Worm (Caenorhabditis elegans): ENCODE measurements around the gene C09E8.1.

The C09E8.1 gene

DNA sequence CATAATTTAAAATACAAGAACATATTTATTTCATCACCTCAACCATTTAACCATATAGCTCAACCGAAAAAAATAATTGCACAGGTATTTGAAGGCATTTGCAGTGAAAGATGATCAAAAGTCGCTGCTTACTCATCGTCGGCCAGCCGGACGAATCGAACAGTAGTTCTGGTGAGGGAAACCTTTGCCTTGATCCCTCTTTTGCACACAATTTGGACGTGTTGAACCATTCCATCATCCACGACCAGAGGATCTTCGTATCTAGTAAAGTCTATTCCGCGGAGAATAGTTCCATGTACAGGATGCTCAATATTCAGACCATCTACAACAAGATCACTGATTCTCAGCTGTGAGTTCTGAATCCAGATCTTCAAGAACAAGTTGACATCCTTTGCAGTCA lies 25.7 kb downstream of the C09E8.1 start (continued):
- TF ChIP-seq F37B4.10 (GFP tag; IDR thresholded peaks at IDR 0.05) (no peak), nfya-2 (GFP tag; IDR thresholded peaks at IDR 0.05) (no peak), sptf-2 (GFP tag; optimal IDR thresholded peaks at IDR 0.05) (no peak), ccch-3 (GFP tag; optimal IDR thresholded peaks at IDR 0.05) (no peak), lin-40 (tag; optimal IDR thresholded peaks at IDR 0.05) (no peak), fkh-3 (tag; optimal IDR thresholded peaks at IDR 0.05) (no peak), nfya-1 (tag; optimal IDR thresholded peaks at IDR 0.05; ENCODE audit: borderline replicate concordance, insufficient read depth) (no peak), ceh-40 (GFP tag; IDR thresholded peaks at IDR 0.05) (no peak), hlh-26 (GFP tag; conservative IDR thresholded peaks at IDR 0.05) (no peak), ets-4 (GFP tag; optimal IDR thresholded peaks at IDR 0.05) (no peak), attf-6 (GFP tag; IDR thresholded peaks at IDR 0.05) (no peak), Y56A3A.18 (GFP tag; IDR thresholded peaks at IDR 0.05) (0 out of 2 replicates have a peak, but pooled peaks have one; percentile 25), nhr-179 (tag; optimal IDR thresholded peaks at IDR 0.05) (no peak), T26A5.8 (tag; optimal IDR thresholded peaks at IDR 0.05) (no peak)

DNA sequence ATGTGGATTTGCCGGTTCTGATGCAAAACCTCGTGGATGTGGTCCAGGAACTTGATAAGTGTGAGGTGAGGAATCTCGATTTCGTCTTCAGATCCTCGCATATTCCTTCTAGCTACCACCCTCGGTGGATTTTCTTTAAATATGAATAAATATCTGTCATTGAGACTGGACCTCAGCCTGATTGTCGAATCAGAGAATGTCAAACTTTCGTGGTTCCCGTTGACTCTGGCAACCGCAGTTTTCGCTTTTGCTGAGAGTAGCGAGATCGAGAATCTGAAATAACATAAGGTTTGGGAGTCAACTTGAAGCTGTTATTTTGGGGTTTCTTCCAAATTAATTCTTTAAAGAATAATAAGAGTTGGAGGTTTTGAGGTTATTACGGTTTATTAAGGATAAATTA lies 26.4 kb downstream of the C09E8.1 start, which contains the start of gene fbxb-14:
Gene fbxb-14 (minus strand): TSS at position 101 of the 400 bp plus-strand sequence.
- TF ChIP-seq C17E4.6 (GFP tag; IDR thresholded peaks at IDR 0.05) (no peak), efl-1 (GFP tag; optimal IDR thresholded peaks at IDR 0.05) (no peak), ceh-58 (GFP tag; IDR thresholded peaks at IDR 0.05) (no peak), nhr-27 (tag; optimal IDR thresholded peaks at IDR 0.05) (no peak), B0261.1 (tag; optimal IDR thresholded peaks at IDR 0.05) (no peak), hmg-20 (GFP tag; IDR thresholded peaks at IDR 0.05) (no peak), ztf-6 (GFP tag; IDR thresholded peaks at IDR 0.05) (no peak), F10E7.11 (tag; optimal IDR thresholded peaks at IDR 0.05) (no peak), F52B5.7 (tag; optimal IDR thresholded peaks at IDR 0.05) (no peak), ekl-4 (GFP tag; IDR thresholded peaks at IDR 0.05) (no peak)

DNA sequence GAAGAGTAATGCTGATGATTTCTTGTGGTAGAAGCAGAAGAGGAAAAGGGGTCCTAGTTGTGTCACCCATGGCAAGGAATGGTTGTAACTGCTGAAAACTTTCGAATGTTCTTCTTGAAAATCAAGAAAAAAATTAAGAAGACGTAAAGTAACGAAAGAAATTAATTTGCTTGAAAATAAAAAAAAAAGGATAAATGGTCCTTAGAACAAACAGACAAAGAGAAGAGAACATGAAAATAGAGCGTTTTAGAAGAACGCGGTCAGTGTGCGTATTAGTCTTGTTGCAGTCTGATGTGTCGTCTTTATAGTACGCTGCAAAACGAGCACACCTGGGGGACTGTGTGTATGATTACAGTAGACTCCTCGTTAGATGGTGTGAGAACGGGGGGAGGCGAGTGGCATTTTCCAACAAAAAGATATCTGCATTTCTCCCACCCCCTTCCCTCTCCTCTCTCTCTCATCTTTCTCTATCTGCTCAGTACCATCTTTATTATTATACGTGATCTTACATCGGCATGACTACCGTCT lies 28.1 kb downstream of the C09E8.1 start, which contains the start of the genes W08F4.12 and W08F4.13:
Gene W08F4.12 (minus strand): TSS at position 101 of the 528 bp plus-strand sequence.
Gene W08F4.13 (plus strand): TSS at position 478 of the 528 bp plus-strand sequence.
- TF ChIP-seq K11D2.4 (GFP tag; IDR thresholded peaks at IDR 0.05) (no peak), nhr-90 (tag; optimal IDR thresholded peaks at IDR 0.05) (no peak), aptf-3 (GFP tag; IDR thresholded peaks at IDR 0.05) (no peak), lag-1 (GFP tag; IDR thresholded peaks at IDR 0.05) (no peak), ceh-27 (GFP tag; optimal IDR thresholded peaks at IDR 0.05) (no peak), K12H6.12 (tag; optimal IDR thresholded peaks at IDR 0.05) (no peak), B0336.3 (GFP tag; IDR thresholded peaks at IDR 0.05) (no peak), unc-62 (GFP tag; optimal IDR thresholded peaks at IDR 0.05) (no peak), pbrm-1 (GFP tag; IDR thresholded peaks at IDR 0.05) (no peak), C17E4.6 (GFP tag; IDR thresholded peaks at IDR 0.05) (no peak), nfya-2 (GFP tag; IDR thresholded peaks at IDR 0.05) (no peak), snpc-4 (GFP tag; optimal IDR thresholded peaks at IDR 0.05) (no peak), snpc-4 (tag; optimal IDR thresholded peaks at IDR 0.05) (no peak), attf-5 (GFP tag; optimal IDR thresholded peaks at IDR 0.05) (no peak)

DNA sequence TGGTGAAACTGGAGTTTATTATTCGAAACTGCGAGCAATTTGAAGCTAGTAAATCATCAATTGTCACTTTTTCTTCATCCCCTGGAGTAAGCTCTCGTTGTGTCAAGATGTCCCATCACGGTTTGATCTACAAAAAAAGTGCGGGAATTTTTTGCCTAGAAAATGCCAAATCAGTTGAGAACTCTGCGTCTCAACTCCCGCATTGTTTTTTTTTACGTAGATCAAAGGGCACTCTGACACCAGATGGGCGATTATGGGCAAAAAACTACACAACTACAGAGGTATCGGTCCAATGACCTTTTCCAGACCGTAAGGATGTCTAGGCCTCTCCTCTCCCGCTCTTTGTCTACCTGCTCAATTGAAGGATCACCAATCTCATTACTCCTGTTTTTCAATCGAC lies 31.2 kb downstream of the C09E8.1 start, which contains the start of gene fbxb-34:
Gene fbxb-34 (plus strand): TSS at position 301 of the 400 bp plus-strand sequence.
- TF ChIP-seq chd-7 (tag; optimal IDR thresholded peaks at IDR 0.05) (no peak), let-607 (tag; optimal IDR thresholded peaks at IDR 0.05) (no peak), snpc-3.4 (tag; optimal IDR thresholded peaks at IDR 0.05) (no peak), ztf-22 (GFP tag; optimal IDR thresholded peaks at IDR 0.05) (no peak), lag-1 (GFP tag; IDR thresholded peaks at IDR 0.05) (no peak), F57C9.4 (tag; optimal IDR thresholded peaks at IDR 0.05) (no peak), madf-3 (GFP tag; IDR thresholded peaks at IDR 0.05) (no peak), ceh-79 (tag; optimal IDR thresholded peaks at IDR 0.05) (no peak), hmg-1.2 (GFP tag; IDR thresholded peaks at IDR 0.05) (no peak), lsl-1 (GFP tag; optimal IDR thresholded peaks at IDR 0.05) (no peak), madf-8 (GFP tag; conservative IDR thresholded peaks at IDR 0.05) (no peak), attf-3 (GFP tag; conservative IDR thresholded peaks at IDR 0.05) (no peak)

Data from whole organism, young adult.